Worm (Caenorhabditis elegans): Measurements from ENCODE around the gene gcy-11.
A peak's percentile ranks its signal among the peaks of the same experiment; 100 is the strongest.

Gene gcy-11

ce11 chrX:17063749-17064252, 8.4 kb upstream of the gcy-11 start:
- no peak for TF ChIP-seq med-1 (GFP tag; optimal IDR thresholded peaks at IDR 0.05; ENCODE audit: insufficient read depth)
- TF ChIP-seq klf-2 (GFP tag; conservative IDR thresholded peaks at IDR 0.05): no peak
- no peak for TF ChIP-seq ztf-29 (GFP tag; IDR thresholded peaks at IDR 0.05)
- no peak for TF ChIP-seq tab-1 (GFP tag; IDR thresholded peaks at IDR 0.05)
- no peak for TF ChIP-seq T22C8.4 (GFP tag; IDR thresholded peaks at IDR 0.05)
- no peak for TF ChIP-seq ref-1 (GFP tag; conservative IDR thresholded peaks at IDR 0.05)
- no peak for TF ChIP-seq ztf-23 (GFP tag; IDR thresholded peaks at IDR 0.05)
- TF ChIP-seq flt-1 (GFP tag; IDR thresholded peaks at IDR 0.05): no peak
- no peak for TF ChIP-seq cog-1 (tag; optimal IDR thresholded peaks at IDR 0.05)

DNA sequence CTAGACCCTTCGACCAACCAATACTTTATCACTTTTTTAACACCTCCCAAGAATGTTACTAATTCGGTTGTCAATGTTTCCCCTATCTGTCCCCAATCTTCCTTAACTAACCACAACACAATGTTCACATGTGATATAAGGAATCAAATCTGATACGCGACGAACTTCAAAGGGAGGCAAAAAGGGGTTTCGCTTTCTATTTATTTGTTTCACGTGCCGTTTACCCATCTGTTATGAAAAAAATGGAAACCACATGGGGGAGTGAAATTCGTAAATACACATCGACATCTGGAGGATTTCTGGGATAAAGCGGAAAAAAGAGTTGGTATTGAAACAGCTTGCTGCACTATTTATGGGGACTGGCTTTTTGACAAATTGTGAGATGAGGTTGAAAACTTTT, 6.8 kb upstream of the gcy-11 start:
- TF ChIP-seq T22C8.4 (GFP tag; IDR thresholded peaks at IDR 0.05): no peak
- no peak for TF ChIP-seq flt-1 (GFP tag; IDR thresholded peaks at IDR 0.05)
- TF ChIP-seq klf-2 (GFP tag; conservative IDR thresholded peaks at IDR 0.05): no peak

- TF ChIP-seq flt-1 (GFP tag; IDR thresholded peaks at IDR 0.05) (no peak), ztf-23 (GFP tag; IDR thresholded peaks at IDR 0.05) (no peak), T22C8.4 (GFP tag; IDR thresholded peaks at IDR 0.05) (no peak), ztf-29 (GFP tag; IDR thresholded peaks at IDR 0.05) (no peak)
These were observed 4.4 kb upstream of the gcy-11 start for ce11 chrX:17059760-17060159.

DNA sequence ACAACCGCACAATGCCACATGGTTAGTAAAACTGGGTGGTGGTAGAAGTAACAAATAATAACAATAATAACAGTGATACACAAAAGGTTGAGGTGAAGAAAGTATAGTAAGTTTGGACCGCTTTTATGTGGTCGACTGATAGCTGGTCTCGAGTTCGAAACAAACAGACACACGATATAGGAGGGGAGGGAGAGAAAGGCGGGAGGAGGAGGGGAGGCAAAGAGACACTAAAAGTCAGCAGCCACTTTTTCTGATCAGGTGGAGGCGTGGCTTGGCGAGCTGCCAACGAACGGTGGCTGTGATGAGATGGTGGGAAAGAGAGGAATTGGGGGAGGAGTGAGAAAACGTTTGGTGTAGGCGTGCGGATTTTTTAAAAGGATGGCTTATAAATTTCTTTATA, 3.0 kb upstream of the gcy-11 start:
- TF ChIP-seq ztf-23 (GFP tag; IDR thresholded peaks at IDR 0.05) (0 out of 2 replicates have a peak, but pooled peaks have one; percentile 25), ref-1 (GFP tag; conservative IDR thresholded peaks at IDR 0.05) (no peak)

ce11 chrX:17055836-17056783, 729 bp upstream of the gcy-11 start:
- TF ChIP-seq tab-1 (GFP tag; IDR thresholded peaks at IDR 0.05) (no peak), med-1 (GFP tag; optimal IDR thresholded peaks at IDR 0.05; ENCODE audit: insufficient read depth) (no peak), flt-1 (GFP tag; IDR thresholded peaks at IDR 0.05) (no peak), cog-1 (tag; optimal IDR thresholded peaks at IDR 0.05) (no peak), ztf-23 (GFP tag; IDR thresholded peaks at IDR 0.05) (no peak), ref-1 (GFP tag; conservative IDR thresholded peaks at IDR 0.05) (no peak), T22C8.4 (GFP tag; IDR thresholded peaks at IDR 0.05) (no peak), ztf-29 (GFP tag; IDR thresholded peaks at IDR 0.05) (no peak), klf-2 (GFP tag; conservative IDR thresholded peaks at IDR 0.05) (no peak)

ce11 chrX:17054121-17054520, 1.3 kb downstream of the gcy-11 start:
- no peak for TF ChIP-seq ztf-29 (GFP tag; IDR thresholded peaks at IDR 0.05)
- no peak for TF ChIP-seq T22C8.4 (GFP tag; IDR thresholded peaks at IDR 0.05)
- TF ChIP-seq tab-1 (GFP tag; IDR thresholded peaks at IDR 0.05): no peak
- no peak for TF ChIP-seq klf-2 (GFP tag; conservative IDR thresholded peaks at IDR 0.05)
- TF ChIP-seq cog-1 (tag; optimal IDR thresholded peaks at IDR 0.05): no peak
- no peak for TF ChIP-seq flt-1 (GFP tag; IDR thresholded peaks at IDR 0.05)
- TF ChIP-seq ztf-23 (GFP tag; IDR thresholded peaks at IDR 0.05): no peak
- TF ChIP-seq ref-1 (GFP tag; conservative IDR thresholded peaks at IDR 0.05): no peak
- TF ChIP-seq med-1 (GFP tag; optimal IDR thresholded peaks at IDR 0.05; ENCODE audit: insufficient read depth): no peak

DNA sequence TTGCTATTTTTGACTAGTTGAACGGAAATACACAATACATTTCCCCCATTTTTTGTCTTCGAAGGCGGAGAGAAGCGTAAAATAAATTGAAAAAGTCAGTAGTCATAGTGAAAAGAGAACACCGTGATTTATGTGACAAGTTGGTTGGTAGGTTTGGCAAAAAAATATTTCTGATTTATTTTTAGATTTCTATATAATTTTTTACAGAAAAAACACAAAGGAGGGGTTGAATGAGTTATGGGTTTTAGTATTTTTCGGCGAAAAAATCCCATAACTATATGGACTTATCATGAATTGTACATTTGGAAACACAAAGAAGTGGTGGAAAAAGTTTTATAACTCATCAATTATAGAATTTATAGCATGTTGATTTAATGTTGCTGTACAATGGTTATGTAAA, 9.9 kb downstream of the gcy-11 start, which contains the start of gene C30G4.2:
C30G4.2 (minus strand) TSS at position 101 of the 400 bp plus-strand sequence.
- TF ChIP-seq ztf-23 (GFP tag; IDR thresholded peaks at IDR 0.05) (no peak), T22C8.4 (GFP tag; IDR thresholded peaks at IDR 0.05) (no peak)

DNA sequence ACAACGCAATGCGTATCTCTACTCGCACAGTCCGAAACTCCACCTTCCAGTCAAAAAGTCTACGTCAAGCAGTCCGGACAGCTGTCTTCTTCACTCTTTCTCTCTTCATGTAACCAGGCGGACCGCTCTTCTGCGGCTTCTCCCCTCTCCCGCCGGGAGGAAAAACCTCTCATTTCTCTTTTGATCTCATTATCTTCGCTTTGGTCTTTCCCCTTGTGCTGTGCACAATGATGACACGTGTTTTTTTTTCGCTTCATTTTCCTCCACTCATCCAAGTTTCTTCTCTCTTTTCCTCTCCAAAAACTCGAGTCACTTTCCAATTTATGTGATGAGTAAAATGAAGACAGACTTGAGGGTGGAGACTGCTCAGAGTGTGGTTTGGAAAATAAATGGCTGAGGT, 12.4 kb downstream of the gcy-11 start, which contains the start of gene F35B3.7:
F35B3.7 (minus strand) TSS at position 133 of the 400 bp plus-strand sequence.
- no peak for TF ChIP-seq ref-1 (GFP tag; conservative IDR thresholded peaks at IDR 0.05)
- TF ChIP-seq flt-1 (GFP tag; IDR thresholded peaks at IDR 0.05): no peak
- TF ChIP-seq cog-1 (tag; optimal IDR thresholded peaks at IDR 0.05): no peak
- TF ChIP-seq klf-2 (GFP tag; conservative IDR thresholded peaks at IDR 0.05): no peak
- no peak for TF ChIP-seq ztf-29 (GFP tag; IDR thresholded peaks at IDR 0.05)
- no peak for TF ChIP-seq med-1 (GFP tag; optimal IDR thresholded peaks at IDR 0.05; ENCODE audit: insufficient read depth)
- no peak for TF ChIP-seq ztf-23 (GFP tag; IDR thresholded peaks at IDR 0.05)
- no peak for TF ChIP-seq tab-1 (GFP tag; IDR thresholded peaks at IDR 0.05)
- TF ChIP-seq T22C8.4 (GFP tag; IDR thresholded peaks at IDR 0.05): no peak

- no peak for TF ChIP-seq klf-2 (GFP tag; conservative IDR thresholded peaks at IDR 0.05)
- no peak for TF ChIP-seq flt-1 (GFP tag; IDR thresholded peaks at IDR 0.05)
- TF ChIP-seq tab-1 (GFP tag; IDR thresholded peaks at IDR 0.05): no peak
These were observed 13.8 kb downstream of the gcy-11 start for ce11 chrX:17041571-17041970.

DNA sequence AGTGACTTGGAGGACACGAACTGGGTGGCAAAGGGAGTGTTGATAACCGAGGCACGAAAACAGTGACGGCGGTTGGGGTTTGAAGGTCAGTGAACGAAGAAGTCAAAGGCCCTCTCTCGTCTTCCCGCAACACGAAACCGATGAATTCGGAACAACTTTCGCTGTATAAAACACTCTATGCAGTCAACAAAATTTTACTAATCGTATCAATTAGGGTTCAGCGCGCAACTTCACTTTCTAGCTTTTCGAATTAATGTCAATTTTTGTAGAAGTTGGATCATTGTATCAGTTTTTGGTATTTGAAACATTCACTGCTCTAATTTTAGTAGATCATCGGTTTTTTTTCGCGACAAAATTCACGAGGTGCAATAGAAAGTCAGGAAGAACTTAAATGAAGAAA, 16.8 kb downstream of the gcy-11 start:
- TF ChIP-seq ztf-23 (GFP tag; IDR thresholded peaks at IDR 0.05): no peak
- TF ChIP-seq med-1 (GFP tag; optimal IDR thresholded peaks at IDR 0.05; ENCODE audit: insufficient read depth): no peak
- TF ChIP-seq cog-1 (tag; optimal IDR thresholded peaks at IDR 0.05): no peak
- TF ChIP-seq tab-1 (GFP tag; IDR thresholded peaks at IDR 0.05): no peak
- no peak for TF ChIP-seq ref-1 (GFP tag; conservative IDR thresholded peaks at IDR 0.05)
- TF ChIP-seq flt-1 (GFP tag; IDR thresholded peaks at IDR 0.05): no peak
- TF ChIP-seq ztf-29 (GFP tag; IDR thresholded peaks at IDR 0.05): no peak
- no peak for TF ChIP-seq klf-2 (GFP tag; conservative IDR thresholded peaks at IDR 0.05)
- no peak for TF ChIP-seq T22C8.4 (GFP tag; IDR thresholded peaks at IDR 0.05)

Measured in whole organism, midembryonic.